Fruit fly (Drosophila melanogaster): ENCODE results near the gene dan.

dan gene

DNA sequence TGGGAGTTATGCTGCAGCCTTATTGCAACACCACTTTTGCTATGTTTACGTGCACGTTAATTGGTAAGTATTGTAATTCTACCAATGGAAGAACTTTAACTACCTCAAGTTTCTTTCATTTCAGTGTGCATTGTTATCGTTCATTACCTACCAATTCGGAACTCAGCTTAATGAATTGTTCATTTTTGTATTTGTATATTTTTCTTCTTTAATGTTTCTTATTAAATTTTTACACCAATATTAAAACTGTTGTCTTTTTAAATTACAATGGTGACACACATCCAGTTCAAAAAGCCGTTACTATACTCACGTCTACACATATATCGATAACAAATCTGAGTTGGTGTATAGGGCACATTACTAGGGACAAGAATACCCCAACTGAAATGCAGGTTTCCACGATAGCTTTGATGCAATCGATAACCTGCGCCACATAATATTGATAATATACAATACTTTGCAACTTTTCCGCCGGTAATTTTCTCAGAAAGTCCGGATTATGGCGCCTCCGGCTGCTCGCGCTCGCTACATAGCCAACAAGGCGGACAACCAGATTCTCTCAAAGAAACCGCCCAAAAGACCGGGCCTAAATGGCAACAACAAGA lies 37.1 kb downstream of the dan start, which contains the start of gene Alg9:
TSS of gene Alg9 (plus strand) at position 387 of the 605 bp plus-strand sequence.
- TF ChIP-seq CG9817 (tag; optimal IDR thresholded peaks at IDR 0.05) (no peak), C15 (GFP tag; IDR thresholded peaks at IDR 0.05) (no peak), mam (GFP tag; optimal IDR thresholded peaks at IDR 0.05) (peak; percentile 26), E2f2 (GFP tag; IDR thresholded peaks at IDR 0.05) (peak; percentile 71), CTCF (GFP tag; optimal IDR thresholded peaks at IDR 0.05) (peak; percentile 30), shn (GFP tag; optimal IDR thresholded peaks at IDR 0.05) (no peak), onecut (GFP tag; IDR thresholded peaks at IDR 0.05) (peak; percentile 50; the same call in 1 of the 2 replicates), CG3838 (GFP tag; optimal IDR thresholded peaks at IDR 0.05) (no peak), sens (GFP tag) (peak; percentile 72), yki (optimal IDR thresholded peaks at IDR 0.05) (no peak), ewg (GFP tag; optimal IDR thresholded peaks at IDR 0.05) (no peak), dm (GFP tag; optimal IDR thresholded peaks at IDR 0.05) (peak; percentile 17), Ets97D (GFP tag; optimal IDR thresholded peaks at IDR 0.05) (peak; percentile 74), knrl (GFP tag; IDR thresholded peaks at IDR 0.05; ENCODE audit: partially characterized antibody) (peak; percentile 89), fd96Cb (tag; optimal IDR thresholded peaks at IDR 0.05) (no peak), CG12219 (GFP tag; optimal IDR thresholded peaks at IDR 0.05) (no peak), CG12104 (GFP tag; optimal IDR thresholded peaks at IDR 0.05) (no peak), CG1603 (tag; optimal IDR thresholded peaks at IDR 0.05) (peak; percentile 81), bab2 (GFP tag; optimal IDR thresholded peaks at IDR 0.05) (no peak), CG10543 (GFP tag; optimal IDR thresholded peaks at IDR 0.05) (no peak), CG4730 (GFP tag; IDR thresholded peaks at IDR 0.05) (no peak), lilli (GFP tag; optimal IDR thresholded peaks at IDR 0.05) (no peak), chinmo (GFP tag; IDR thresholded peaks at IDR 0.05; ENCODE audit: partially characterized antibody) (peak; percentile 96), CG7963 (GFP tag; IDR thresholded peaks at IDR 0.05; ENCODE audit: partially characterized antibody) (peak; percentile 91), salm (tag; optimal IDR thresholded peaks at IDR 0.05) (no peak), CG34422 (GFP tag; IDR thresholded peaks at IDR 0.05) (peak; percentile 76; the same call in 1 of the 3 replicates), cato (GFP tag; optimal IDR thresholded peaks at IDR 0.05; ENCODE audit: borderline replicate concordance) (no peak), aop (GFP tag; IDR thresholded peaks at IDR 0.05) (no peak), CG10147 (GFP tag; optimal IDR thresholded peaks at IDR 0.05) (no peak), Eip74EF (GFP tag; optimal IDR thresholded peaks at IDR 0.05) (no peak), HLH4C (GFP tag; IDR thresholded peaks at IDR 0.05; ENCODE audit: partially characterized antibody) (peak; percentile 95), nerfin-2 (GFP tag; IDR thresholded peaks at IDR 0.05; ENCODE audit: partially characterized antibody) (peak; percentile 93), gfzf (GFP tag; optimal IDR thresholded peaks at IDR 0.05) (peak; percentile 42), CG18619 (GFP tag; optimal IDR thresholded peaks at IDR 0.05) (no peak), fd102C (GFP tag; optimal IDR thresholded peaks at IDR 0.05) (no peak), CG16813 (GFP tag; IDR thresholded peaks at IDR 0.05; ENCODE audit: partially characterized antibody) (peak; percentile 89), bbx (GFP tag; IDR thresholded peaks at IDR 0.05; ENCODE audit: partially characterized antibody) (peak; percentile 92), Xbp1 (GFP tag; optimal IDR thresholded peaks at IDR 0.05) (peak; percentile 8), Sox100B (GFP tag; optimal IDR thresholded peaks at IDR 0.05) (no peak), Dad (GFP tag; optimal IDR thresholded peaks at IDR 0.05) (peak; percentile 13), jing (GFP tag; optimal IDR thresholded peaks at IDR 0.05) (no peak), CG4404 (GFP tag; IDR thresholded peaks at IDR 0.05) (no peak), Doc3 (GFP tag; IDR thresholded peaks at IDR 0.05; ENCODE audit: partially characterized antibody) (peak; percentile 83), CG13287 (GFP tag; IDR thresholded peaks at IDR 0.05; ENCODE audit: partially characterized antibody) (peak; percentile 94), sna (GFP tag; IDR thresholded peaks at IDR 0.05; ENCODE audit: partially characterized antibody) (peak; percentile 89), nau (GFP tag; optimal IDR thresholded peaks at IDR 0.05) (no peak), prd (optimal IDR thresholded peaks at IDR 0.05) (no peak), prd (GFP tag; IDR thresholded peaks at IDR 0.05) (no peak), vnd (GFP tag; IDR thresholded peaks at IDR 0.05; ENCODE audit: partially characterized antibody) (peak; percentile 88), NfI (GFP tag; optimal IDR thresholded peaks at IDR 0.05) (no peak)

Measured in whole organism, embryonic.